Comparison of ENCODE assay signal across 1 fruit fly cellular context in genomic region chr3L:15624097-15624496, dm6.
TF ChIP-seq lines count a peak whose summit lies in the region.

No protein-coding gene starts in this region.

TF ChIP-seq in whole organism, embryonic, 481 proteins besides CTCF, POLR2A, EP300 and RAD21 (continued from another document):
- TF ChIP-seq HLH4C (GFP tag; IDR thresholded peaks at IDR 0.05; lab: Robert Waterston, UW; ENCODE audit: partially characterized antibody) (no peak), CG2129 (GFP tag; IDR thresholded peaks at IDR 0.05; lab: Robert Waterston, UW; ENCODE audit: partially characterized antibody) (no peak), CG8924 (tag; optimal IDR thresholded peaks at IDR 0.05; lab: Kevin White, UChicago) (peak; percentile 35), Doc3 (GFP tag; IDR thresholded peaks at IDR 0.05; lab: Robert Waterston, UW; ENCODE audit: partially characterized antibody) (no peak), mld (GFP tag; IDR thresholded peaks at IDR 0.05; lab: Robert Waterston, UW; ENCODE audit: partially characterized antibody) (no peak)
TF ChIP-seq in whole organism, embryonic: peak in this region for 10.
